Worm (Caenorhabditis elegans) whole organism, L3 larva: ENCODE results near the gene F40F8.3.

Experiments used
- aly-2 ChIP-seq: fragments of 150-350 bp; optimal IDR thresholded peaks from 2 replicates; lab custom pipeline; 2014; ENCODE audit warnings: missing biosample characterization, missing genetic modification characterization
- ceh-9 ChIP-seq: sonication (generic microtip); optimal IDR thresholded peaks from 2 replicates; lab custom pipeline; 2018; ENCODE audit warnings: missing biosample characterization, missing genetic modification characterization
- egl-5 ChIP-seq: fragments of 150-350 bp; optimal IDR thresholded peaks from 2 replicates; lab custom pipeline; 2017; ENCODE audit warnings: missing biosample characterization, missing genetic modification reagents, missing genetic modification characterization, inconsistent platforms
- lin-39 ChIP-seq: fragments of 150-350 bp; optimal IDR thresholded peaks from 2 replicates; lab custom pipeline; 2018; ENCODE audit warnings: missing biosample characterization, missing genetic modification reagents, missing genetic modification characterization
- nhr-77 ChIP-seq: fragments of 150-350 bp; optimal IDR thresholded peaks from 2 replicates; lab custom pipeline; 2014; ENCODE audit warnings: missing biosample characterization, missing genetic modification characterization
- pqm-1 ChIP-seq: fragments of 150-350 bp; optimal IDR thresholded peaks from 2 replicates; lab custom pipeline; 2017; ENCODE audit warnings: missing biosample characterization, missing genetic modification characterization, inconsistent platforms
- unc-62 ChIP-seq: fragments of 150-350 bp; sonication (generic microtip); optimal IDR thresholded peaks from 4 replicates; lab custom pipeline; 2014; ENCODE audit warnings: missing biosample characterization, missing genetic modification reagents, missing genetic modification characterization

DNA sequence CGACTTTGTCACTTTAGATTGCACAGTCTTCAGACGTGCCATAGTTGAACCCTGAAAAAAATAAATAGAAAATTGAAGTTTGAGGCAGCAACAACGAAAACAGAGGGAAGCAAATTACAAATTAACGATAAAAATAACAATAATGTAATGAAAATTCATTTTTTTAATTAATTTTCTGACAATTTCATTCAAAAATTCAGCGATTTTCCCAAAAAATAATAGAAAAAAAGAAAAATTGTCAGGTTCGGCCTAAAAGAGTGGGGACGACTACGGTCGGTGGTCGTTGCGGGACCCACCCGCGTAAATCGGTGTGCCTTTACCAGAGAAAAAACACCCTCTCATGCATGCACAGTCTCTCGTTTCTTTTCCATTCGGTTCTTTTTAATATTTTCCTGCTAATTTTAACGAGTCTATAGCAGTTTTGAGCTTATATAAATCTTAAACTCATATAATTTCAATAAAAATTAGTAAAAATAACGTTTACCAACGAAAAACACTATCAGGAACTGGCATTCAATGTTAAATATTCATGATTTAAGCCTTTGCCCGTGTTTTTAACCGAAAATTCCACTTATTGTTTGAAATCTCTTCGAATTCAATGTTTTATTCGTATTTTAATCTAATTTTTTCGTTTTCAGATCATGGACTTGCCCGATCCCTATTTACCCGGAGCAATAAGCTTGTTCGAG, 2.6 kb upstream of the F40F8.3 start, which contains the start of the genes rps-9 and lsm-1:
- TF ChIP-seq unc-62 (no peak), egl-5 (tag; lab: Kevin White, UChicago) (no peak), aly-2 (tag; lab: Kevin White, UChicago) (no peak), lin-39 (peak; percentile 96), nhr-77 (tag; lab: Kevin White, UChicago) (no peak), pqm-1 (tag; lab: Kevin White, UChicago) (peak; percentile 28), ceh-9 (no peak)
